Worm (Caenorhabditis elegans) whole organism, midembryonic: ENCODE data around the gene fip-1.

ENCODE experiments used
- T22C8.4 ChIP-seq: fragments of 200-800 bp; sonication (Bioruptor generic); IDR thresholded peaks from 2 replicates; pipeline ENCODE4 v1.3.6; 2022; ENCODE audit warnings: missing genetic modification characterization, missing compliant biosample characterization
- cog-1 ChIP-seq: sonication (generic microtip); optimal IDR thresholded peaks from 2 replicates; lab custom pipeline; 2016; ENCODE audit warnings: missing genetic modification characterization, missing compliant biosample characterization
- flt-1 ChIP-seq: fragments of 200-800 bp; sonication (Bioruptor generic); IDR thresholded peaks from 2 replicates; pipeline ENCODE4 v1.3.6; 2022; ENCODE audit warnings: missing genetic modification characterization, missing compliant biosample characterization
- klf-2 ChIP-seq: fragments of 200-800 bp; sonication (Bioruptor generic); conservative IDR thresholded peaks from 2 replicates; pipeline ENCODE4 v1.3.6; 2022; ENCODE audit warnings: missing genetic modification reagents, missing genetic modification characterization, missing compliant biosample characterization
- med-1 ChIP-seq: sonication (generic microtip); optimal IDR thresholded peaks from 2 replicates; lab custom pipeline; 2017; ENCODE audit warnings: missing genetic modification characterization, mild to moderate bottlenecking, missing compliant biosample characterization, antibody characterized with exemption, missing genetic modification reagents; ENCODE audit not compliant: insufficient read depth
- ref-1 ChIP-seq: fragments of 200-800 bp; sonication (Bioruptor generic); conservative IDR thresholded peaks from 2 replicates; pipeline ENCODE4 v1.3.6; 2022; ENCODE audit warnings: missing genetic modification reagents, missing genetic modification characterization, missing compliant biosample characterization
- tab-1 ChIP-seq: fragments of 200-800 bp; sonication (Bioruptor generic); IDR thresholded peaks from 2 replicates; pipeline ENCODE4 v1.3.6; 2022; ENCODE audit warnings: missing genetic modification characterization, missing compliant biosample characterization
- ztf-23 ChIP-seq: fragments of 200-800 bp; sonication (Bioruptor generic); IDR thresholded peaks from 2 replicates; pipeline ENCODE4 v1.3.6; 2022; ENCODE audit warnings: missing genetic modification reagents, missing genetic modification characterization, missing compliant biosample characterization
- ztf-29 ChIP-seq: fragments of 200-800 bp; sonication (Bioruptor generic); IDR thresholded peaks from 2 replicates; pipeline ENCODE4 v1.3.6; 2022; ENCODE audit warnings: missing genetic modification reagents, missing genetic modification characterization, missing compliant biosample characterization

The fip-1 gene

ce11 chrIII:8630833-8631232 is 8.7 kb upstream of the fip-1 start, which contains the start of gene dnj-10:
Gene dnj-10, plus strand, starts transcription at chrIII:8631165.
- TF ChIP-seq tab-1 (no peak), ztf-23 (GFP tag; lab: Robert Waterston, UW) (no peak), flt-1 (0 out of 2 replicates have a peak, but pooled peaks have one; percentile 48), klf-2 (GFP tag; lab: Robert Waterston, UW) (no peak), ztf-29 (GFP tag; lab: Robert Waterston, UW) (no peak), cog-1 (tag; lab: Kevin White, UChicago) (no peak)

ce11 chrIII:8636803-8637202 is 2.7 kb upstream of the fip-1 start:
- TF ChIP-seq med-1 (GFP tag; lab: Kevin White, UChicago) (no peak), T22C8.4 (GFP tag; lab: Robert Waterston, UW) (no peak), tab-1 (no peak), ref-1 (GFP tag; lab: Robert Waterston, UW) (no peak), cog-1 (tag; lab: Kevin White, UChicago) (no peak), ztf-29 (GFP tag; lab: Robert Waterston, UW) (no peak), flt-1 (no peak), klf-2 (GFP tag; lab: Robert Waterston, UW) (no peak), ztf-23 (GFP tag; lab: Robert Waterston, UW) (no peak)

- TF ChIP-seq tab-1 (no peak), ztf-23 (GFP tag; lab: Robert Waterston, UW) (no peak), cog-1 (tag; lab: Kevin White, UChicago) (no peak), T22C8.4 (GFP tag; lab: Robert Waterston, UW) (no peak), med-1 (GFP tag; lab: Kevin White, UChicago) (no peak), ref-1 (GFP tag; lab: Robert Waterston, UW) (no peak), flt-1 (no peak), ztf-29 (GFP tag; lab: Robert Waterston, UW) (no peak), klf-2 (GFP tag; lab: Robert Waterston, UW) (no peak)
Measured at ce11 chrIII:8643639-8644038, 4.1 kb downstream of the fip-1 start, which contains the start of gene twk-7. Gene twk-7, minus strand, starts transcription at chrIII:8643739.

DNA sequence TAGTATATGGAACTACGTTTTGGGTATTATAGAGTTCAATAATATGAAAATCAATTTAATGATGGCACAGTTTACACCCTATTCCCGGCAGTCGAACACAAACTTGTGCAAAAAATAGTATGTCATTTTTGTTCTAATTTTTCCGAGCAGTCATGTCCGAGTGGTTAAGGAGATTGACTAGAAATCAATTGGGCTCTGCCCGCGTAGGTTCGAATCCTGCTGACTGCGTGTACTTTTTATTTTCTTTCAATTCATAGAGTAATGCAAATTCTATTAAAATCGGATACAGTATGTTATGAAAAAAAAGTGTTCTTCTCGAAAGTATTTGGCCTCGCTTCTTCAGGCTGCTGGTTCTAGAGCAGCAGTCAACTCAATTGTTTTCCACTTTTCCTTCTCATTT is 6.5 kb downstream of the fip-1 start:
- TF ChIP-seq ref-1 (GFP tag; lab: Robert Waterston, UW) (no peak), flt-1 (no peak), cog-1 (tag; lab: Kevin White, UChicago) (no peak), klf-2 (GFP tag; lab: Robert Waterston, UW) (no peak), med-1 (GFP tag; lab: Kevin White, UChicago) (no peak), tab-1 (no peak), ztf-29 (GFP tag; lab: Robert Waterston, UW) (no peak), T22C8.4 (GFP tag; lab: Robert Waterston, UW) (no peak), ztf-23 (GFP tag; lab: Robert Waterston, UW) (no peak)

DNA sequence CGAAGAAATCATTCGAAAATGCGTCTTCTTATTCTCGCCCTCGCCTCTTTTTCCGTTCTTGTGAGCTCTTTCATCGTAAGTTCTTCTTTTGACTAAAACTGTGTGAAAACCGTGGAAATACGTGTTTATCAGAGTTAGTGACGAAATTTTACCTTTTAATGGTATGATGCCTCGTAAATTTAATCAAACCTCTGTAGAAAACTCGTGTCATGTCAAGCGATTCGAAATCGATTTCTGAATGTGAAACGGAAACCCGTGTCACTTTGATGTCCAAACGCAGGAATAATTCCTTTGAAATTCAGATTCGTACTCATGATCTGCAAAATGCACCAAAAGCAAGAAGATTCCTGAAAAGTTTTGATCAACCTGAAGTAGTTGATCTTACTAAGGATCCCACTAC is 9.0 kb downstream of the fip-1 start, which contains the start of gene F22B7.3:
F22B7.3 (plus strand) TSS at position 301 of the 400 bp plus-strand sequence.
- TF ChIP-seq T22C8.4 (GFP tag; lab: Robert Waterston, UW) (no peak), cog-1 (tag; lab: Kevin White, UChicago) (no peak), med-1 (GFP tag; lab: Kevin White, UChicago) (no peak), tab-1 (no peak), flt-1 (no peak)

DNA sequence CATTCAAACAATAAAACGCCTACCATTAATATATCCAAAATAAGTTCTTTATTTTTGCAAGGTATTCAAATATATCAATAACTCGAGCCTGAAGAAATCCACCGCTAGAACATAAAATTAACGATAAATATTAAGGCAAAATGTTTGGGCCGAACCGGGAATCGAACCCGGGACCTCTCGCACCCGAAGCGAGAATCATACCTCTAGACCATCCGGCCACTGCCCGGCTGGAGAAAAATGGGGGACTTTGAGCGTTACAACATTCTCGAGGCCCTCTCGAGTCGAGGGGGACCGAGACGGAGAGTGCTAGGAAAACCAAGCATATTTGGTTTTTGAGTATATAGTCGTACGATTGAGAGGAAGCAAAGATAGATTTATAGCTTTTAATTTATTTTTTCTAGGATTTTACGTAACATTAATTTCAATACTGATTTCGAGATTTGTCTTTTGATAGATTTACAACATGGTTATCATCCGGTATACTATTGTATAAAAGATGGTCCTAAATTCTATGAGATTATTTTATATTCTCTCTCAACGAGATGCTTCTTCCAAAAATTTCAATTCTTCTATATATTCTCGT is 10.8 kb downstream of the fip-1 start, which contains the start of gene flp-23:
flp-23 (plus strand) TSS at position 533 of the 583 bp plus-strand sequence.
- peak; percentile 74 for TF ChIP-seq T22C8.4 (GFP tag; lab: Robert Waterston, UW)
- peak; percentile 80 for TF ChIP-seq cog-1 (tag; lab: Kevin White, UChicago)
- TF ChIP-seq med-1 (GFP tag; lab: Kevin White, UChicago): peak; percentile 51
- peak; percentile 80 for TF ChIP-seq ref-1 (GFP tag; lab: Robert Waterston, UW)
- TF ChIP-seq ztf-23 (GFP tag; lab: Robert Waterston, UW): peak; percentile 87
- TF ChIP-seq klf-2 (GFP tag; lab: Robert Waterston, UW): peak; percentile 77
- TF ChIP-seq tab-1: peak; percentile 93
- peak; percentile 74 for TF ChIP-seq ztf-29 (GFP tag; lab: Robert Waterston, UW)
- peak; percentile 91 for TF ChIP-seq flt-1

DNA sequence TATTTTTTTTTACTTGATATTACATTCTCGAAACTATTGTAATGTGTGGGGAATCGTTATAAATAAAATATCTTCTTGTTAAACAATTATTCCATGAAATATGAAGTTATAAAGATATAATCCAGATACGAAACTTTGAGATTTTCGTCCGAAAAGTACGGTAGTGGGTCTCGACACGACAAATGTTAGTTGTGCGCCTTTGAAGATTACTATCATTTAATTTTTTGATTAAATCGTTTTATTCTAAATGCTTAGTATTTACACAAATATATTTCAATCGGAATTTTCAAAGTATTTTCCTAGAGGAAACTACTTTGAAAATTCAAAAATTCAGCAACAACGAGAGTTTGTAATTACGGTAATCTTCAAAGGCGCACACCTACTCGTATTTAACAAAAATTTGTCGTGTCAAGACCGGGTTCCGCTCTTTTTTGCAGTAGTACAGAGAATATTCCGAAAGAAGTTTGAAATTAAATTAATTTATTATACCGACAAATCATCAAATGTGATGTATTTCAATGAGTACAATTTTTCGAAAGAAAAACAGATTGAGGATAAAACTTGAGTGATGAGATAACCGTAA is 12.7 kb downstream of the fip-1 start:
- no peak for TF ChIP-seq ztf-29 (GFP tag; lab: Robert Waterston, UW)
- no peak for TF ChIP-seq cog-1 (tag; lab: Kevin White, UChicago)
- TF ChIP-seq med-1 (GFP tag; lab: Kevin White, UChicago): no peak
- TF ChIP-seq flt-1: no peak
- no peak for TF ChIP-seq ztf-23 (GFP tag; lab: Robert Waterston, UW)
- TF ChIP-seq T22C8.4 (GFP tag; lab: Robert Waterston, UW): no peak

- TF ChIP-seq flt-1 (peak; percentile 85), T22C8.4 (GFP tag; lab: Robert Waterston, UW) (peak; percentile 39; the same call in 1 of the 2 replicates), ztf-29 (GFP tag; lab: Robert Waterston, UW) (peak; percentile 62; the same call in 1 of the 2 replicates), klf-2 (GFP tag; lab: Robert Waterston, UW) (peak; percentile 69; the same call in 1 of the 2 replicates), cog-1 (tag; lab: Kevin White, UChicago) (no peak), ztf-23 (GFP tag; lab: Robert Waterston, UW) (peak; percentile 75), med-1 (GFP tag; lab: Kevin White, UChicago) (peak; percentile 24), ref-1 (GFP tag; lab: Robert Waterston, UW) (peak; percentile 45; the same call in 1 of the 2 replicates), tab-1 (peak; percentile 79; the same call in 1 of the 2 replicates)
Measured at ce11 chrIII:8652922-8653321, 13.4 kb downstream of the fip-1 start.

DNA sequence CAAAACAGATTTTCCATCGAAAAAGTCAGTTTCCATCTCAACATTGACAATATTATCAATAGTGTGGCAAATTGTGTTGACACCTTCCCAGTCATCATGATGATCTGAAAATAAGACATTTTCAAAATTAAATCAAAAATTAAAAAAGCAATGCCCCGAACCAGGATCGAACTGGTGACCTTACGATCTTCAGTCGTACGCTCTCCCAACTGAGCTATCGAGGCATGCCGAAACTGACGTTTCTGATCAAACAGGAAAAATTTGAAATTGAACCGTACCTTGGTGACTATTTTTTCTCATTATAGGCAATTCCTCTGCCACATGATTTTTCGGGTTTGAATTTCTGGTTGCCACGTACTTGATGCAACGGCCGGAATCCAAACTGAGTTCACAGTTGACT is 13.9 kb downstream of the fip-1 start:
- no peak for TF ChIP-seq T22C8.4 (GFP tag; lab: Robert Waterston, UW)
- TF ChIP-seq tab-1: no peak
- TF ChIP-seq klf-2 (GFP tag; lab: Robert Waterston, UW): no peak
- TF ChIP-seq med-1 (GFP tag; lab: Kevin White, UChicago): no peak
- TF ChIP-seq ref-1 (GFP tag; lab: Robert Waterston, UW): no peak
- TF ChIP-seq ztf-23 (GFP tag; lab: Robert Waterston, UW): no peak
- TF ChIP-seq ztf-29 (GFP tag; lab: Robert Waterston, UW): no peak
- TF ChIP-seq flt-1: no peak
- no peak for TF ChIP-seq cog-1 (tag; lab: Kevin White, UChicago)
